Worm (Caenorhabditis elegans) whole organism, L3 larva: ENCODE measurements around the gene ech-4.
A peak's percentile ranks its signal among the peaks of the same experiment; 100 is the strongest.

Experiments used
- ceh-28 ChIP-seq: fragments of 150-350 bp; optimal IDR thresholded peaks from 2 replicates; lab custom pipeline; 2014; ENCODE audit warnings: missing biosample characterization, missing genetic modification reagents, missing genetic modification characterization
- ceh-9 ChIP-seq: sonication (generic microtip); optimal IDR thresholded peaks from 2 replicates; lab custom pipeline; 2018; ENCODE audit warnings: missing biosample characterization, missing genetic modification characterization
- elt-2 ChIP-seq: sonication (generic microtip); optimal IDR thresholded peaks from 2 replicates; lab custom pipeline; 2016; ENCODE audit warnings: missing genetic modification reagents, mild to moderate bottlenecking, missing genetic modification characterization, missing compliant biosample characterization
- elt-3 ChIP-seq, 3 experiments: fragments of 150-350 bp in 1 of 3; sonication (generic microtip) in 2 of 3; optimal IDR thresholded peaks; 2 replicates in 2 of 3; 4 replicates in 1 of 3; lab custom pipeline; 2014 to 2017; ENCODE audit warnings: missing biosample characterization in 3 of 3, missing genetic modification characterization in 3 of 3
- lin-39 ChIP-seq: fragments of 150-350 bp; optimal IDR thresholded peaks from 2 replicates; lab custom pipeline; 2018; ENCODE audit warnings: missing biosample characterization, missing genetic modification reagents, missing genetic modification characterization
- nhr-11 ChIP-seq: fragments of 150-350 bp; optimal IDR thresholded peaks from 2 replicates; lab custom pipeline; 2014; ENCODE audit warnings: missing biosample characterization, missing genetic modification characterization
- nhr-12 ChIP-seq: fragments of 150-350 bp; optimal IDR thresholded peaks from 2 replicates; lab custom pipeline; 2014; ENCODE audit warnings: missing biosample characterization, missing genetic modification characterization
- nhr-23 ChIP-seq: fragments of 150-350 bp; optimal IDR thresholded peaks from 2 replicates; lab custom pipeline; 2014; ENCODE audit warnings: missing biosample characterization, missing genetic modification reagents, missing genetic modification characterization
- nhr-237 ChIP-seq: fragments of 150-350 bp; optimal IDR thresholded peaks from 2 replicates; lab custom pipeline; 2014; ENCODE audit warnings: missing biosample characterization, missing genetic modification characterization
- nhr-25 ChIP-seq: sonication (generic microtip); optimal IDR thresholded peaks from 2 replicates; lab custom pipeline; 2017; ENCODE audit warnings: missing biosample characterization, missing genetic modification characterization
- snpc-4 ChIP-seq: fragments of 150-350 bp; optimal IDR thresholded peaks from 2 replicates; lab custom pipeline; 2014; ENCODE audit warnings: missing biosample characterization, missing genetic modification characterization
- tbx-2 ChIP-seq: sonication (generic microtip); optimal IDR thresholded peaks from 2 replicates; lab custom pipeline; 2016; ENCODE audit warnings: mild to moderate bottlenecking, missing genetic modification characterization, missing compliant biosample characterization
- unc-39 ChIP-seq: sonication (generic microtip); optimal IDR thresholded peaks from 4 replicates; lab custom pipeline; 2017; ENCODE audit warnings: missing biosample characterization, missing genetic modification characterization
- unc-62 ChIP-seq: fragments of 150-350 bp; sonication (generic microtip); optimal IDR thresholded peaks from 4 replicates; lab custom pipeline; 2014; ENCODE audit warnings: missing biosample characterization, missing genetic modification reagents, missing genetic modification characterization

DNA sequence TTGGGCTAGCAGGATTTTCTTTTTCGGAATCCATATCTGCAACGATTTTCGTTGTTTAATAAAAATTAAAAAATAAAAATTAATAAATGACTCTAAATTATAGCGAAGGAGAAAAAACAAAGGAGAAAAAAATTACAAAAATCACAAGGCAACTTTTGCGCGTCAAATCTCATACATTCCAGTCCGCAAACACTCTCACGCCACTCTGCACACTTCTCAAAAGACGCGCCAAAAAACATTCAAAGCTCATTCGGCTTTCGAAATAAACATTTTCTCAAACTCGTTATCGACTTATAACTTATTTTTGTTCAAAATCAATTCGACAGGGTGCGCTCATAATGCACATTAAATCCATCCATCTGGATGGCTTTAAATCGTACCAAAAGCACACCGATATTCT is 3.2 kb downstream of the ech-4 start, which contains the start of the genes R06F6.12 and mix-1:
- TF ChIP-seq elt-3 (tag; optimal IDR thresholded peaks at IDR 0.05; lab: Kevin White, UChicago) (no peak), lin-39 (tag; lab: Kevin White, UChicago) (no peak), snpc-4 (no peak), ceh-9 (tag; lab: Kevin White, UChicago) (no peak), nhr-12 (tag; lab: Kevin White, UChicago) (no peak), nhr-25 (tag; lab: Kevin White, UChicago) (no peak), unc-39 (tag; lab: Kevin White, UChicago) (no peak), nhr-237 (tag; lab: Kevin White, UChicago) (no peak), unc-62 (no peak), nhr-11 (tag; lab: Kevin White, UChicago) (no peak), elt-2 (tag; lab: Kevin White, UChicago) (peak; percentile 8), ceh-28 (no peak), nhr-23 (peak; percentile 51), tbx-2 (no peak)
